Fruit fly (Drosophila melanogaster) Kc167 (cell line): ENCODE data around the gene Cyp4ac2.

Experiments used
- Myc ChIP-seq: fragments of >200 bp; optimal IDR thresholded peaks from 2 replicates; lab custom pipeline; 2017; ENCODE audit warnings: missing external identifiers
- Sin3A ChIP-seq: fragments of >200 bp; optimal IDR thresholded peaks from 2 replicates; lab custom pipeline; 2018; ENCODE audit warnings: missing external identifiers
- h ChIP-seq: fragments of >200 bp; optimal IDR thresholded peaks from 3 replicates; lab custom pipeline; 2018; ENCODE audit warnings: missing external identifiers
- insv ChIP-seq: fragments of >200 bp; optimal IDR thresholded peaks from 3 replicates; lab custom pipeline; 2018; ENCODE audit warnings: missing external identifiers
- psq ChIP-seq: fragments of >200 bp; optimal IDR thresholded peaks from 2 replicates; lab custom pipeline; 2017; ENCODE audit warnings: missing external identifiers
- ttk ChIP-seq: sonication (Bioruptor generic); optimal IDR thresholded peaks from 2 replicates; lab custom pipeline; 2017; ENCODE audit warnings: missing external identifiers

Gene Cyp4ac2

DNA sequence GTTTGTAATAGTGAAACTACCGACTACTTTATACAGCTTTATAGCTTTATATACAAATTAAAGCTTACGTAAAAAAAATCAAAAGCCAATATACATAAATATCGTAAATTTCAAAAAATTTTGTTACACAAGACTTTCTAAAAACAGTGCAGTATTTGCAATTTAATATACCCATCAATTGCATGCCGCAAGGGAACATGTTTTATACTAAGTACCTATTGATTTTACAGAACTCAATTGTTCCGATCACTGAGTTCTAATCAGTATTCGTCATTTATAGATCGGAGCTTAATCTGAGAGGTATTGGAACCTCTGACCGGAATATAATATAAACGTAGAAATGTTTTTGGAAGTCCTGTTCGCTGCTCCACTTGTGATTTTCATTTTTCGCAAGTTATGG is at the start of gene Cyp4ac2:
Cyp4ac2 (plus strand) TSS at position 301 of the 400 bp plus-strand sequence.
- TF ChIP-seq Myc (lab: Kevin White, UChicago) (no peak), insv (lab: Kevin White, UChicago) (no peak), Sin3A (lab: Kevin White, UChicago) (no peak), h (no peak), ttk (lab: Kevin White, UChicago) (no peak), psq (lab: Kevin White, UChicago) (no peak)

- TF ChIP-seq h (no peak), insv (lab: Kevin White, UChicago) (no peak), Myc (lab: Kevin White, UChicago) (no peak), psq (lab: Kevin White, UChicago) (no peak), ttk (lab: Kevin White, UChicago) (no peak), Sin3A (lab: Kevin White, UChicago) (no peak)
Measured at dm6 chr2L:5216442-5216841, 49.8 kb upstream of the Cyp4ac2 start, which contains the start of the genes CG14034 and TpnC25D. TSS of gene CG14034 (minus strand) at chr2L:5216542. TSS of gene TpnC25D (plus strand) at chr2L:5216701.

DNA sequence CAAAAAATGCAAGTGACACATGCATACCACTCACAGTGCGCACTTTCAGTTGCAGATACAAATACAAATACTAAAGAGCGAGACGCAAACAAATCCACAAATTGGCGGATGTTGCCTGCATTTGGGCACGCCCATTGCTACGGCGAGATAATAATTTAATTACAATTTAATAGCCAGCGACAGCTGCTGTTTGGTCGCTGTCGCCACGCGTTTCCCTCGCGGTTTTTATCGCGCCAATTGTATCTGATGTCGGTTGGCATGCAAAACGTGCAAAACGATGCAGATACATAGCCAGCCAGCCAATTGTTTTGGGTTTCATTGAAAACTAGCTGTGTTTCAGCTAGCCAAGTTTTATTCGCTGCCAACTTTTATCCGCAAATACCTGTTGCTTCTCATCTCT is 42.9 kb upstream of the Cyp4ac2 start:
- no peak for TF ChIP-seq psq (lab: Kevin White, UChicago)
- no peak for TF ChIP-seq insv (lab: Kevin White, UChicago)
- no peak for TF ChIP-seq Myc (lab: Kevin White, UChicago)
- no peak for TF ChIP-seq ttk (lab: Kevin White, UChicago)
- no peak for TF ChIP-seq h
- no peak for TF ChIP-seq Sin3A (lab: Kevin White, UChicago)

- TF ChIP-seq psq (lab: Kevin White, UChicago) (no peak), insv (lab: Kevin White, UChicago) (no peak), ttk (lab: Kevin White, UChicago) (no peak), h (no peak), Myc (lab: Kevin White, UChicago) (no peak), Sin3A (lab: Kevin White, UChicago) (no peak)
Measured at dm6 chr2L:5224724-5225319, 41.4 kb upstream of the Cyp4ac2 start.

dm6 chr2L:5225547-5226213 is 40.5 kb upstream of the Cyp4ac2 start:
- TF ChIP-seq h (no peak), psq (lab: Kevin White, UChicago) (no peak), Sin3A (lab: Kevin White, UChicago) (no peak), Myc (lab: Kevin White, UChicago) (no peak), ttk (lab: Kevin White, UChicago) (no peak)

dm6 chr2L:5226891-5227554 is 39.2 kb upstream of the Cyp4ac2 start:
- TF ChIP-seq psq (lab: Kevin White, UChicago) (no peak), h (no peak), ttk (lab: Kevin White, UChicago) (no peak), insv (lab: Kevin White, UChicago) (no peak), Sin3A (lab: Kevin White, UChicago) (no peak), Myc (lab: Kevin White, UChicago) (no peak)

- TF ChIP-seq ttk (lab: Kevin White, UChicago) = no peak
- no peak for TF ChIP-seq psq (lab: Kevin White, UChicago)
- no peak for TF ChIP-seq insv (lab: Kevin White, UChicago)
Measured at dm6 chr2L:5228581-5229077, 37.6 kb upstream of the Cyp4ac2 start.

DNA sequence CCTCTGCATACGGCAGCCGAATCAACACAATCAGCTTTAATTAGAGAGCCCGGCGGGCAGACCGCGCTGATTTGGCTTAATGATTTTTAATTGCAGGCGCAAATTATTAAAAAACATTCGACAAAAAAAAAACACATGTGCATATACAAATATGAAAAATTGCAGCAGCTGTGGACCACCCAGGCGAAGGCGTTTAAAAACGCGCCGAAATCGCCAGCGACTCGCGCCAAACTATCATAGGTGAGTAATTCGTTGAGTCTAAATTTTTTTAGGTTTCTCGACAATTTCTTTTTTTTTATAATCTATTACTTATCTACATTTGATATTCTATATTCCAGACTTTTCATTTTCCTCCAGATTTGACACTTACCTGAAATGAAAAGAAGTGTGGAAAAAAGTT is 37.0 kb upstream of the Cyp4ac2 start:
- TF ChIP-seq h (no peak), ttk (lab: Kevin White, UChicago) (no peak)

dm6 chr2L:5229735-5230347 is 36.4 kb upstream of the Cyp4ac2 start:
- no peak for TF ChIP-seq Myc (lab: Kevin White, UChicago)
- TF ChIP-seq psq (lab: Kevin White, UChicago) = no peak
- no peak for TF ChIP-seq Sin3A (lab: Kevin White, UChicago)
- TF ChIP-seq ttk (lab: Kevin White, UChicago) = no peak
- no peak for TF ChIP-seq h
- TF ChIP-seq insv (lab: Kevin White, UChicago) = no peak

- TF ChIP-seq ttk (lab: Kevin White, UChicago) = no peak
- no peak for TF ChIP-seq h
Measured at dm6 chr2L:5230772-5231171, 35.4 kb upstream of the Cyp4ac2 start.

dm6 chr2L:5231437-5231836 is 34.8 kb upstream of the Cyp4ac2 start:
- TF ChIP-seq h (no peak), Sin3A (lab: Kevin White, UChicago) (no peak), psq (lab: Kevin White, UChicago) (no peak), ttk (lab: Kevin White, UChicago) (no peak), Myc (lab: Kevin White, UChicago) (no peak), insv (lab: Kevin White, UChicago) (no peak)

- TF ChIP-seq Myc (lab: Kevin White, UChicago) (no peak), h (no peak), Sin3A (lab: Kevin White, UChicago) (no peak), psq (lab: Kevin White, UChicago) (no peak), ttk (lab: Kevin White, UChicago) (no peak), insv (lab: Kevin White, UChicago) (no peak)
Measured at dm6 chr2L:5232175-5232574, 34.0 kb upstream of the Cyp4ac2 start.
